Worm (Caenorhabditis elegans): ENCODE results near the gene gex-3.
A peak's percentile ranks its signal among the peaks of the same experiment; 100 is the strongest.

The gex-3 gene

ce11 chrIV:12364964-12365363 lies 39.3 kb upstream of the gex-3 start:
- TF ChIP-seq daf-16 (GFP tag; optimal IDR thresholded peaks at IDR 0.05) (no peak), daf-16 (tag; optimal IDR thresholded peaks at IDR 0.05) (peak; percentile 18), mxl-3 (GFP tag; optimal IDR thresholded peaks at IDR 0.05) (peak; percentile 26), duxl-1 (tag; optimal IDR thresholded peaks at IDR 0.05; ENCODE audit: poor library complexity) (no peak), nhr-77 (tag; optimal IDR thresholded peaks at IDR 0.05) (no peak), rbr-2 (tag; optimal IDR thresholded peaks at IDR 0.05) (peak; percentile 18), madf-9 (GFP tag; conservative IDR thresholded peaks at IDR 0.05) (no peak), nhr-10 (tag; optimal IDR thresholded peaks at IDR 0.05) (no peak), mdl-1 (tag; optimal IDR thresholded peaks at IDR 0.05) (peak in 1 of 2 experiments; percentile 38), ceh-20 (GFP tag; IDR thresholded peaks at IDR 0.05) (no peak), dmd-6 (GFP tag; IDR thresholded peaks at IDR 0.05) (0 out of 2 replicates have a peak, but pooled peaks have one; percentile 6), spr-1 (tag; optimal IDR thresholded peaks at IDR 0.05) (no peak), vab-7 (GFP tag; IDR thresholded peaks at IDR 0.05) (no peak), lim-7 (GFP tag; IDR thresholded peaks at IDR 0.05) (no peak), ama-1 (optimal IDR thresholded peaks at IDR 0.05) (no peak), lin-13 (GFP tag; optimal IDR thresholded peaks at IDR 0.05) (no peak), hlh-30 (tag; optimal IDR thresholded peaks at IDR 0.05; ENCODE audit: insufficient read depth) (peak; percentile 43), nhr-6 (tag; optimal IDR thresholded peaks at IDR 0.05) (no peak), ceh-28 (tag; optimal IDR thresholded peaks at IDR 0.05) (no peak), ctbp-1 (GFP tag; IDR thresholded peaks at IDR 0.05) (no peak), unc-39 (tag; optimal IDR thresholded peaks at IDR 0.05) (no peak), zip-11 (GFP tag; IDR thresholded peaks at IDR 0.05) (no peak), unc-62 (GFP tag; optimal IDR thresholded peaks at IDR 0.05 in 1 of 2) (no peak), unc-62 (tag; optimal IDR thresholded peaks at IDR 0.05) (no peak), hlh-11 (tag; optimal IDR thresholded peaks at IDR 0.05) (peak; percentile 68), aha-1 (tag) (peak; percentile 65), mxl-2 (GFP tag; conservative IDR thresholded peaks at IDR 0.05) (no peak), mes-2 (tag; optimal IDR thresholded peaks at IDR 0.05; ENCODE audit: poor library complexity, severe bottlenecking) (no peak), set-16 (GFP tag; IDR thresholded peaks at IDR 0.05) (peak; percentile 26; the same call in 1 of the 2 replicates), snpc-1.2 (GFP tag; IDR thresholded peaks at IDR 0.05) (no peak), lsy-2 (tag; optimal IDR thresholded peaks at IDR 0.05) (peak; percentile 31 to 34), mep-1 (tag; optimal IDR thresholded peaks at IDR 0.05) (peak; percentile 19), nhr-237 (tag; optimal IDR thresholded peaks at IDR 0.05) (no peak), hmg-1.1 (GFP tag; IDR thresholded peaks at IDR 0.05) (peak; percentile 56; the same call in 1 of the 2 replicates), Y5F2A.4 (GFP tag; optimal IDR thresholded peaks at IDR 0.05) (no peak), dpl-1 (GFP tag; optimal IDR thresholded peaks at IDR 0.05) (peak; percentile 8), egl-43 (GFP tag; IDR thresholded peaks at IDR 0.05) (0 out of 2 replicates have a peak, but pooled peaks have one; percentile 10), zag-1 (tag; optimal IDR thresholded peaks at IDR 0.05) (no peak), fkh-10 (GFP tag; optimal IDR thresholded peaks at IDR 0.05) (peak; percentile 35), hif-1 (tag; optimal IDR thresholded peaks at IDR 0.05) (peak in 1 of 2 experiments; percentile 18)

ce11 chrIV:12366571-12366970 lies 37.7 kb upstream of the gex-3 start:
- TF ChIP-seq snpc-4 (tag; optimal IDR thresholded peaks at IDR 0.05), result no peak
- no peak for TF ChIP-seq pqm-1 (tag; optimal IDR thresholded peaks at IDR 0.05)
- no peak for TF ChIP-seq nhr-111 (GFP tag; optimal IDR thresholded peaks at IDR 0.05)
- TF ChIP-seq ceh-28 (tag; optimal IDR thresholded peaks at IDR 0.05), result no peak
- no peak for TF ChIP-seq Y5F2A.4 (GFP tag; optimal IDR thresholded peaks at IDR 0.05)
- TF ChIP-seq T26A8.4 (GFP tag; IDR thresholded peaks at IDR 0.05), result peak; percentile 15
- no peak for TF ChIP-seq spr-3 (GFP tag; optimal IDR thresholded peaks at IDR 0.05)
- TF ChIP-seq dmd-8 (GFP tag; IDR thresholded peaks at IDR 0.05), result no peak
- no peak for TF ChIP-seq daf-12 (tag; optimal IDR thresholded peaks at IDR 0.05)
- TF ChIP-seq T20F7.1 (GFP tag; optimal IDR thresholded peaks at IDR 0.05), result no peak
- TF ChIP-seq duxl-1 (tag; optimal IDR thresholded peaks at IDR 0.05; ENCODE audit: poor library complexity), result no peak
- TF ChIP-seq ama-1 (optimal IDR thresholded peaks at IDR 0.05), result no peak
- peak; percentile 13 for TF ChIP-seq nhr-48 (tag; optimal IDR thresholded peaks at IDR 0.05)
- no peak for TF ChIP-seq cey-2 (tag; optimal IDR thresholded peaks at IDR 0.05; ENCODE audit: borderline replicate concordance, insufficient read depth)
- no peak for TF ChIP-seq dpl-1 (GFP tag; optimal IDR thresholded peaks at IDR 0.05)
- TF ChIP-seq fkh-10 (GFP tag; optimal IDR thresholded peaks at IDR 0.05), result no peak
- TF ChIP-seq madf-5 (GFP tag; IDR thresholded peaks at IDR 0.05), result no peak
- no peak for TF ChIP-seq zfp-2 (tag; optimal IDR thresholded peaks at IDR 0.05)
- TF ChIP-seq mxl-3 (GFP tag; optimal IDR thresholded peaks at IDR 0.05), result peak; percentile 65
